Worm (Caenorhabditis elegans) whole organism, young adult: ENCODE measurements around the gene txt-5.
A peak's percentile ranks its signal among the peaks of the same experiment; 100 is the strongest.

Source experiments
- B0035.1 ChIP-seq: sonication (generic microtip); optimal IDR thresholded peaks from 2 replicates; lab custom pipeline; 2016; ENCODE audit warnings: missing genetic modification characterization, mild to moderate bottlenecking, missing compliant biosample characterization, missing genotype, missing genetic modification reagents
- C06A6.2 ChIP-seq: fragments of 200-800 bp; sonication (Bioruptor generic); conservative IDR thresholded peaks from 2 replicates; pipeline ENCODE4 v1.3.6; 2022; ENCODE audit warnings: missing genetic modification characterization, missing compliant biosample characterization
- C17E4.6 ChIP-seq: fragments of 200-800 bp; sonication (Bioruptor generic); IDR thresholded peaks from 2 replicates; pipeline ENCODE4 v1.3.6; 2022; ENCODE audit warnings: missing genetic modification reagents, missing genetic modification characterization, missing compliant biosample characterization
- F33H1.4 ChIP-seq: fragments of 200-800 bp; sonication (Bioruptor generic); IDR thresholded peaks from 2 replicates; pipeline ENCODE4 v1.3.6; 2022; ENCODE audit warnings: missing genetic modification reagents, missing genetic modification characterization, missing compliant biosample characterization
- K12H6.12 ChIP-seq: fragments of 200-800 bp; sonication (Bioruptor generic); optimal IDR thresholded peaks from 2 replicates; lab custom pipeline; 2018; ENCODE audit warnings: mild to moderate bottlenecking, missing genetic modification characterization, missing compliant biosample characterization
- T07F8.4 ChIP-seq: sonication (generic microtip); optimal IDR thresholded peaks from 2 replicates; lab custom pipeline; 2016; ENCODE audit warnings: mild to moderate bottlenecking, missing genetic modification characterization, moderate library complexity, missing compliant biosample characterization
- Y56A3A.18 ChIP-seq: fragments of 200-800 bp; sonication (Bioruptor generic); IDR thresholded peaks from 2 replicates; pipeline ENCODE4 v1.3.6; 2022; ENCODE audit warnings: missing genetic modification reagents, missing genetic modification characterization, missing compliant biosample characterization
- athp-1 ChIP-seq: sonication (generic microtip); optimal IDR thresholded peaks from 2 replicates; lab custom pipeline; 2017; ENCODE audit warnings: mild to moderate bottlenecking, missing genetic modification characterization, missing compliant biosample characterization
- attf-6 ChIP-seq: fragments of 200-800 bp; sonication (Bioruptor generic); IDR thresholded peaks from 2 replicates; pipeline ENCODE4 v1.3.6; 2022; ENCODE audit warnings: missing genetic modification reagents, missing genetic modification characterization, missing compliant biosample characterization
- cebp-1 ChIP-seq, 2 experiments: fragments of 200-800 bp in 1 of 2; sonication (Bioruptor generic) in 1 of 2; sonication (generic microtip) in 1 of 2; IDR thresholded peaks in 1 of 2; optimal IDR thresholded peaks in 1 of 2; 2 replicates each; pipeline versions ENCODE4 v1.3.6 to Lab custom; 2017 to 2022; ENCODE audit warnings: missing compliant biosample characterization in 2 of 2, missing genetic modification characterization in 2 of 2, mild to moderate bottlenecking in 1 of 2, missing genetic modification reagents in 1 of 2, moderate library complexity in 1 of 2
- cebp-2 ChIP-seq: fragments of 200-800 bp; sonication (Bioruptor generic); IDR thresholded peaks from 2 replicates; pipeline ENCODE4 v1.3.6; 2022; ENCODE audit warnings: missing genetic modification characterization, missing compliant biosample characterization
- dpl-1 ChIP-seq: fragments of 150-350 bp; optimal IDR thresholded peaks from 2 replicates; lab custom pipeline; 2014; ENCODE audit warnings: missing biosample characterization, missing genetic modification reagents, missing genetic modification characterization
- ets-4 ChIP-seq: fragments of 200-800 bp; sonication (Bioruptor generic); optimal IDR thresholded peaks from 2 replicates; lab custom pipeline; 2018; ENCODE audit warnings: mild to moderate bottlenecking, missing genetic modification characterization, missing compliant biosample characterization
- fkh-3 ChIP-seq: sonication (generic microtip); optimal IDR thresholded peaks from 2 replicates; lab custom pipeline; 2016; ENCODE audit warnings: mild to moderate bottlenecking, missing genetic modification characterization, missing compliant biosample characterization
- hlh-12 ChIP-seq: sonication (generic microtip); optimal IDR thresholded peaks from 2 replicates; lab custom pipeline; 2016; ENCODE audit warnings: missing genetic modification characterization, missing compliant biosample characterization
- let-607 ChIP-seq, 2 experiments: fragments of 200-800 bp in 1 of 2; sonication (Bioruptor generic) in 1 of 2; sonication (generic microtip) in 1 of 2; optimal IDR thresholded peaks; 2 replicates each; lab custom pipeline; 2016 to 2018; ENCODE audit warnings: mild to moderate bottlenecking in 2 of 2, missing compliant biosample characterization in 2 of 2, missing genetic modification characterization in 2 of 2, moderate library complexity in 2 of 2, missing genotype in 1 of 2
- lsl-1 ChIP-seq: fragments of 200-800 bp; sonication (Bioruptor generic); optimal IDR thresholded peaks from 2 replicates; lab custom pipeline; 2018; ENCODE audit warnings: mild to moderate bottlenecking, missing genetic modification characterization, moderate library complexity, missing compliant biosample characterization
- madf-10 ChIP-seq: sonication (generic microtip); optimal IDR thresholded peaks from 2 replicates; lab custom pipeline; 2016; ENCODE audit warnings: mild to moderate bottlenecking, missing genetic modification characterization, missing compliant biosample characterization
- madf-3 ChIP-seq: fragments of 200-800 bp; sonication (Bioruptor generic); IDR thresholded peaks from 2 replicates; pipeline ENCODE4 v1.3.6; 2022; ENCODE audit warnings: missing genetic modification reagents, missing genetic modification characterization, missing compliant biosample characterization
- nfya-1 ChIP-seq: sonication (generic microtip); optimal IDR thresholded peaks from 2 replicates; lab custom pipeline; 2017; ENCODE audit warnings: antibody characterized with exemption, missing compliant biosample characterization, missing genetic modification characterization, borderline replicate concordance; ENCODE audit not compliant: insufficient read depth
- nhr-90 ChIP-seq: sonication (generic microtip); optimal IDR thresholded peaks from 2 replicates; lab custom pipeline; 2016; ENCODE audit warnings: missing genotype, mild to moderate bottlenecking, missing genetic modification characterization, missing compliant biosample characterization
- snpc-4 ChIP-seq, 5 experiments: fragments of 150-350 bp in 1 of 5; sonication (generic microtip) in 4 of 5; optimal IDR thresholded peaks; 2 replicates each; lab custom pipeline; 2014 to 2018; ENCODE audit warnings: missing genetic modification characterization in 5 of 5, missing biosample characterization in 3 of 5, antibody characterized with exemption in 2 of 5, mild to moderate bottlenecking in 2 of 5, missing compliant biosample characterization in 2 of 5, missing genotype in 2 of 5, moderate library complexity in 2 of 5, missing genetic modification reagents in 1 of 5
- tbp1 ChIP-seq: fragments of 200-800 bp; sonication (Bioruptor generic); optimal IDR thresholded peaks from 2 replicates; lab custom pipeline; 2018; ENCODE audit warnings: mild to moderate bottlenecking, missing genetic modification characterization, missing compliant biosample characterization
- xnd-1 ChIP-seq: sonication (generic microtip); optimal IDR thresholded peaks from 2 replicates; lab custom pipeline; 2016; ENCODE audit warnings: missing genotype, missing genetic modification reagents, missing genetic modification characterization, missing compliant biosample characterization
- ztf-25 ChIP-seq: fragments of 200-800 bp; sonication (Bioruptor generic); IDR thresholded peaks from 2 replicates; pipeline ENCODE4 v1.3.6; 2022; ENCODE audit warnings: missing genetic modification reagents, missing genetic modification characterization, missing compliant biosample characterization
- ztf-26 ChIP-seq: sonication (generic microtip); optimal IDR thresholded peaks from 2 replicates; lab custom pipeline; 2017; ENCODE audit warnings: missing genetic modification characterization, missing compliant biosample characterization

The txt-5 gene

ce11 chrV:7804064-7804800, 32.7 kb downstream of the txt-5 start, which contains the start of gene uvs-1 (continued):
- TF ChIP-seq C17E4.6 (GFP tag; lab: Robert Waterston, UW) = 0 out of 2 replicates have a peak, but pooled peaks have one; percentile 28
- TF ChIP-seq T07F8.4 (tag; lab: Kevin White, UChicago) = no peak
- no peak for TF ChIP-seq athp-1
- peak; percentile 51 for TF ChIP-seq dpl-1 (GFP tag; lab: Kevin White, UChicago)
- TF ChIP-seq ztf-25 (GFP tag; lab: Robert Waterston, UW) = no peak
- no peak for TF ChIP-seq Y56A3A.18 (GFP tag; lab: Robert Waterston, UW)
- no peak for TF ChIP-seq nhr-90 (tag; lab: Kevin White, UChicago)
- peak; percentile 36 for TF ChIP-seq madf-10 (tag; lab: Kevin White, UChicago)
- no peak for TF ChIP-seq fkh-3
- TF ChIP-seq attf-6 (GFP tag; lab: Robert Waterston, UW) = peak; percentile 52; the same call in 1 of the 2 replicates
- no peak for TF ChIP-seq B0035.1 (tag; lab: Kevin White, UChicago)
- TF ChIP-seq hlh-12 (tag; lab: Kevin White, UChicago) = no peak
- TF ChIP-seq, all 124 proteins: peak for 31

ce11 chrV:7803563-7803962, 33.4 kb downstream of the txt-5 start:
- TF ChIP-seq cebp-2 (GFP tag; lab: Robert Waterston, UW) (no peak), lsl-1 (peak; percentile 71), C06A6.2 (GFP tag; lab: Robert Waterston, UW) (no peak), nfya-1 (no peak), F33H1.4 (GFP tag; lab: Robert Waterston, UW) (peak; percentile 80), hlh-12 (tag; lab: Kevin White, UChicago) (no peak)

ce11 chrV:7798079-7798478, 38.9 kb downstream of the txt-5 start, which contains the start of gene ZK742.7:
ZK742.7 (plus strand) TSS chrV:7798379.
- TF ChIP-seq ets-4 (no peak), ztf-26 (no peak), tbp1 (GFP tag; lab: Kevin White, UChicago) (no peak)

- TF ChIP-seq cebp-1 (GFP tag; IDR thresholded peaks at IDR 0.05; lab: Robert Waterston, UW) (no peak), cebp-1 (tag; optimal IDR thresholded peaks at IDR 0.05; lab: Kevin White, UChicago) (no peak), xnd-1 (tag; lab: Kevin White, UChicago) (no peak)
- TF ChIP-seq, all 124 proteins: peak for 0
Observed at ce11 chrV:7793067-7793466, 43.9 kb downstream of the txt-5 start, which contains the start of gene flp-21. flp-21 (plus strand) TSS chrV:7793367.

- TF ChIP-seq snpc-4 (GFP tag; optimal IDR thresholded peaks at IDR 0.05; lab: Kevin White, UChicago) (no peak), snpc-4 (tag; optimal IDR thresholded peaks at IDR 0.05; lab: Kevin White, UChicago) (no peak), madf-3 (GFP tag; lab: Robert Waterston, UW) (0 out of 2 replicates have a peak, but pooled peaks have one; percentile 4), K12H6.12 (tag; lab: Kevin White, UChicago) (no peak)
Observed at ce11 chrV:7786639-7787038, 50.3 kb downstream of the txt-5 start.

- TF ChIP-seq nfya-1 (no peak), let-607 (tag; optimal IDR thresholded peaks at IDR 0.05; lab: Kevin White, UChicago) (no peak)
- TF ChIP-seq, all 124 proteins: peak for 0
Observed at ce11 chrV:7785885-7786284, 51.0 kb downstream of the txt-5 start.
